Worm (Caenorhabditis elegans) whole organism, L3 larva: ENCODE measurements around the gene cat-2.

Source experiments
- R02D3.7 ChIP-seq: fragments of 150-350 bp; optimal IDR thresholded peaks from 2 replicates; lab custom pipeline; 2014; ENCODE audit warnings: missing biosample characterization, missing genetic modification characterization
- ZK546.5 ChIP-seq: sonication (generic microtip); optimal IDR thresholded peaks from 2 replicates; lab custom pipeline; 2017; ENCODE audit warnings: missing biosample characterization, missing genetic modification characterization
- ama-1 ChIP-seq: fragments of 150-350 bp; optimal IDR thresholded peaks from 2 replicates; lab custom pipeline; 2018
- ceh-16 ChIP-seq: sonication (generic microtip); optimal IDR thresholded peaks from 2 replicates; lab custom pipeline; 2017; ENCODE audit warnings: missing biosample characterization, missing genetic modification characterization
- ceh-28 ChIP-seq: fragments of 150-350 bp; optimal IDR thresholded peaks from 2 replicates; lab custom pipeline; 2014; ENCODE audit warnings: missing biosample characterization, missing genetic modification reagents, missing genetic modification characterization
- ceh-82 ChIP-seq: fragments of 150-350 bp; optimal IDR thresholded peaks from 2 replicates; lab custom pipeline; 2014; ENCODE audit warnings: missing biosample characterization, missing genetic modification characterization
- ceh-9 ChIP-seq: sonication (generic microtip); optimal IDR thresholded peaks from 2 replicates; lab custom pipeline; 2018; ENCODE audit warnings: missing biosample characterization, missing genetic modification characterization
- daf-12 ChIP-seq: fragments of 150-350 bp; optimal IDR thresholded peaks from 2 replicates; lab custom pipeline; 2014; ENCODE audit warnings: missing biosample characterization, missing genetic modification reagents, missing genetic modification characterization
- egl-27 ChIP-seq: sonication (generic microtip); optimal IDR thresholded peaks from 4 replicates; lab custom pipeline; 2017; ENCODE audit warnings: missing biosample characterization, missing genetic modification reagents, missing genetic modification characterization
- egl-5 ChIP-seq: fragments of 150-350 bp; optimal IDR thresholded peaks from 2 replicates; lab custom pipeline; 2017; ENCODE audit warnings: missing biosample characterization, missing genetic modification reagents, missing genetic modification characterization, inconsistent platforms
- elt-1 ChIP-seq: fragments of 150-350 bp; optimal IDR thresholded peaks from 2 replicates; lab custom pipeline; 2014; ENCODE audit warnings: missing biosample characterization, missing genetic modification characterization
- elt-2 ChIP-seq: sonication (generic microtip); optimal IDR thresholded peaks from 2 replicates; lab custom pipeline; 2016; ENCODE audit warnings: missing genetic modification reagents, mild to moderate bottlenecking, missing genetic modification characterization, missing compliant biosample characterization
- elt-3 ChIP-seq, 3 experiments: fragments of 150-350 bp in 1 of 3; sonication (generic microtip) in 2 of 3; optimal IDR thresholded peaks; 2 replicates in 2 of 3; 4 replicates in 1 of 3; lab custom pipeline; 2014 to 2017; ENCODE audit warnings: missing biosample characterization in 3 of 3, missing genetic modification characterization in 3 of 3
- eor-1 ChIP-seq, 2 experiments: fragments of 150-350 bp; optimal IDR thresholded peaks; 2 replicates each; lab custom pipeline; 2014 to 2018; ENCODE audit warnings: missing biosample characterization in 2 of 2, missing genetic modification characterization in 2 of 2
- fkh-10 ChIP-seq: sonication (generic microtip); optimal IDR thresholded peaks from 2 replicates; lab custom pipeline; 2017; ENCODE audit warnings: missing biosample characterization, missing genetic modification reagents, missing genetic modification characterization
- fkh-2 ChIP-seq: fragments of 150-350 bp; optimal IDR thresholded peaks from 2 replicates; lab custom pipeline; 2014; ENCODE audit warnings: missing biosample characterization, missing genetic modification reagents, missing genetic modification characterization
- fos-1 ChIP-seq: fragments of 150-350 bp; optimal IDR thresholded peaks from 2 replicates; lab custom pipeline; 2014; ENCODE audit warnings: missing biosample characterization, missing genetic modification characterization
- hmg-11 ChIP-seq: sonication (generic microtip); optimal IDR thresholded peaks from 2 replicates; lab custom pipeline; 2016; ENCODE audit warnings: missing genetic modification characterization, missing compliant biosample characterization
- jun-1 ChIP-seq: fragments of 150-350 bp; optimal IDR thresholded peaks from 2 replicates; lab custom pipeline; 2014; ENCODE audit warnings: missing biosample characterization, missing genetic modification reagents, missing genetic modification characterization
- lin-15B ChIP-seq: fragments of 150-350 bp; optimal IDR thresholded peaks from 2 replicates; lab custom pipeline; 2014; ENCODE audit warnings: missing biosample characterization, missing genetic modification characterization
- lin-39 ChIP-seq: fragments of 150-350 bp; optimal IDR thresholded peaks from 2 replicates; lab custom pipeline; 2018; ENCODE audit warnings: missing biosample characterization, missing genetic modification reagents, missing genetic modification characterization
- lsy-12 ChIP-seq: sonication (generic microtip); optimal IDR thresholded peaks from 2 replicates; lab custom pipeline; 2016; ENCODE audit warnings: mild to moderate bottlenecking, missing genetic modification characterization, missing compliant biosample characterization
- mdl-1 ChIP-seq: fragments of 150-350 bp; optimal IDR thresholded peaks from 2 replicates; lab custom pipeline; 2014; ENCODE audit warnings: missing biosample characterization, missing genetic modification characterization
- mml-1 ChIP-seq: fragments of 150-350 bp; sonication (generic microtip); optimal IDR thresholded peaks from 3 replicates; lab custom pipeline; 2014; ENCODE audit warnings: missing biosample characterization, missing genetic modification characterization
- nfya-1 ChIP-seq: sonication (generic microtip); optimal IDR thresholded peaks from 2 replicates; lab custom pipeline; 2017; ENCODE audit warnings: missing genetic modification characterization, mild to moderate bottlenecking, missing compliant biosample characterization, antibody characterized with exemption, moderate library complexity; ENCODE audit not compliant: insufficient read depth
- nhr-11 ChIP-seq: fragments of 150-350 bp; optimal IDR thresholded peaks from 2 replicates; lab custom pipeline; 2014; ENCODE audit warnings: missing biosample characterization, missing genetic modification characterization
- nhr-12 ChIP-seq: fragments of 150-350 bp; optimal IDR thresholded peaks from 2 replicates; lab custom pipeline; 2014; ENCODE audit warnings: missing biosample characterization, missing genetic modification characterization
- nhr-23 ChIP-seq: fragments of 150-350 bp; optimal IDR thresholded peaks from 2 replicates; lab custom pipeline; 2014; ENCODE audit warnings: missing biosample characterization, missing genetic modification reagents, missing genetic modification characterization
- nhr-237 ChIP-seq: fragments of 150-350 bp; optimal IDR thresholded peaks from 2 replicates; lab custom pipeline; 2014; ENCODE audit warnings: missing biosample characterization, missing genetic modification characterization
- nhr-25 ChIP-seq: sonication (generic microtip); optimal IDR thresholded peaks from 2 replicates; lab custom pipeline; 2017; ENCODE audit warnings: missing biosample characterization, missing genetic modification characterization
- nhr-28 ChIP-seq: fragments of 150-350 bp; optimal IDR thresholded peaks from 2 replicates; lab custom pipeline; 2014; ENCODE audit warnings: missing biosample characterization, missing genetic modification characterization
- nhr-43 ChIP-seq: sonication (generic microtip); optimal IDR thresholded peaks from 2 replicates; lab custom pipeline; 2016; ENCODE audit warnings: mild to moderate bottlenecking, missing genetic modification characterization, missing compliant biosample characterization; ENCODE audit not compliant: poor library complexity, severe bottlenecking
- nhr-67 ChIP-seq: fragments of 150-350 bp; optimal IDR thresholded peaks from 2 replicates; lab custom pipeline; 2014; ENCODE audit warnings: missing biosample characterization, missing genetic modification characterization
- nhr-76 ChIP-seq: fragments of 150-350 bp; sonication (generic microtip); optimal IDR thresholded peaks from 5 replicates; lab custom pipeline; 2014; ENCODE audit warnings: missing biosample characterization, missing genetic modification characterization
- nhr-77 ChIP-seq: fragments of 150-350 bp; optimal IDR thresholded peaks from 2 replicates; lab custom pipeline; 2014; ENCODE audit warnings: missing biosample characterization, missing genetic modification characterization
- pha-4 ChIP-seq: fragments of 150-350 bp; optimal IDR thresholded peaks from 2 replicates; lab custom pipeline; 2014; ENCODE audit warnings: missing biosample characterization, missing genetic modification reagents, missing genetic modification characterization
- pqm-1 ChIP-seq: fragments of 150-350 bp; optimal IDR thresholded peaks from 2 replicates; lab custom pipeline; 2017; ENCODE audit warnings: missing biosample characterization, missing genetic modification characterization, inconsistent platforms
- sea-2 ChIP-seq: fragments of 150-350 bp; sonication (generic microtip); optimal IDR thresholded peaks from 4 replicates; lab custom pipeline; 2014; ENCODE audit warnings: missing biosample characterization, missing genetic modification reagents, missing genetic modification characterization
- skn-1 ChIP-seq: fragments of 150-350 bp; optimal IDR thresholded peaks from 2 replicates; lab custom pipeline; 2014; ENCODE audit warnings: missing biosample characterization, missing genetic modification characterization
- snpc-4 ChIP-seq: fragments of 150-350 bp; optimal IDR thresholded peaks from 2 replicates; lab custom pipeline; 2014; ENCODE audit warnings: missing biosample characterization, missing genetic modification characterization
- tbx-2 ChIP-seq: sonication (generic microtip); optimal IDR thresholded peaks from 2 replicates; lab custom pipeline; 2016; ENCODE audit warnings: mild to moderate bottlenecking, missing genetic modification characterization, missing compliant biosample characterization
- unc-39 ChIP-seq: sonication (generic microtip); optimal IDR thresholded peaks from 4 replicates; lab custom pipeline; 2017; ENCODE audit warnings: missing biosample characterization, missing genetic modification characterization
- unc-62 ChIP-seq: fragments of 150-350 bp; sonication (generic microtip); optimal IDR thresholded peaks from 4 replicates; lab custom pipeline; 2014; ENCODE audit warnings: missing biosample characterization, missing genetic modification reagents, missing genetic modification characterization
- zag-1 ChIP-seq: fragments of 150-350 bp; optimal IDR thresholded peaks from 2 replicates; lab custom pipeline; 2014; ENCODE audit warnings: missing biosample characterization, missing genetic modification characterization
- ztf-11 ChIP-seq: fragments of 150-350 bp; optimal IDR thresholded peaks from 2 replicates; lab custom pipeline; 2014; ENCODE audit warnings: missing biosample characterization, missing genetic modification characterization

Gene cat-2

ce11 chrII:282483-282882, 24.9 kb downstream of the cat-2 start, which contains the start of gene trul-1:
TSS of gene trul-1 (minus strand) at chrII:282583.
- no peak for TF ChIP-seq ceh-16 (tag; lab: Kevin White, UChicago)

- TF ChIP-seq elt-2 (tag; lab: Kevin White, UChicago) = no peak
- no peak for TF ChIP-seq ceh-16 (tag; lab: Kevin White, UChicago)
- no peak for TF ChIP-seq fkh-10 (GFP tag; lab: Kevin White, UChicago)
- TF ChIP-seq mdl-1 (tag; lab: Kevin White, UChicago) = no peak
- TF ChIP-seq nhr-76 (tag; lab: Kevin White, UChicago) = no peak
- no peak for TF ChIP-seq fkh-2 (tag; lab: Kevin White, UChicago)
- no peak for TF ChIP-seq zag-1 (tag; lab: Kevin White, UChicago)
- no peak for TF ChIP-seq ZK546.5 (tag; lab: Kevin White, UChicago)
- TF ChIP-seq pqm-1 (tag; lab: Kevin White, UChicago) = no peak
- no peak for TF ChIP-seq nhr-237 (tag; lab: Kevin White, UChicago)
- TF ChIP-seq nhr-12 (tag; lab: Kevin White, UChicago) = no peak
- TF ChIP-seq lin-39 = no peak
- no peak for TF ChIP-seq ztf-11
- no peak for TF ChIP-seq egl-5 (tag; lab: Kevin White, UChicago)
- TF ChIP-seq daf-12 (tag; lab: Kevin White, UChicago) = no peak
These were observed 26.0 kb downstream of the cat-2 start, which contains the start of gene B0432.9 for ce11 chrII:283594-283993. TSS of gene B0432.9 (minus strand) at chrII:283694.

ce11 chrII:285627-286550, 28.3 kb downstream of the cat-2 start, which contains the start of gene B0432.10:
TSS of gene B0432.10 (minus strand) at chrII:286275.
- TF ChIP-seq lsy-12 (tag; lab: Kevin White, UChicago) (peak; percentile 42), ztf-11 (no peak), sea-2 (GFP tag; lab: Kevin White, UChicago) (no peak), nhr-77 (tag; lab: Kevin White, UChicago) (no peak), ama-1 (lab: Kevin White, UChicago) (peak; percentile 40), R02D3.7 (tag; lab: Kevin White, UChicago) (peak; percentile 56), mdl-1 (tag; lab: Kevin White, UChicago) (no peak), egl-27 (tag; lab: Kevin White, UChicago) (no peak), elt-2 (tag; lab: Kevin White, UChicago) (peak; percentile 32), unc-62 (GFP tag; lab: Kevin White, UChicago) (no peak), nhr-43 (no peak), nhr-237 (tag; lab: Kevin White, UChicago) (no peak), mml-1 (tag; lab: Kevin White, UChicago) (no peak), fos-1 (tag; lab: Kevin White, UChicago) (no peak), nhr-67 (tag; lab: Kevin White, UChicago) (no peak), daf-12 (tag; lab: Kevin White, UChicago) (no peak), lin-39 (peak; percentile 26), unc-39 (tag; lab: Kevin White, UChicago) (no peak), fkh-2 (tag; lab: Kevin White, UChicago) (no peak), eor-1 (tag; optimal IDR thresholded peaks at IDR 0.05; lab: Kevin White, UChicago) (no peak), tbx-2 (tag; lab: Kevin White, UChicago) (no peak), elt-1 (no peak), ceh-9 (tag; lab: Kevin White, UChicago) (no peak), skn-1 (tag; lab: Kevin White, UChicago) (peak; percentile 69), jun-1 (tag; lab: Kevin White, UChicago) (no peak), zag-1 (tag; lab: Kevin White, UChicago) (no peak), egl-5 (tag; lab: Kevin White, UChicago) (peak; percentile 58), ceh-16 (tag; lab: Kevin White, UChicago) (no peak), elt-3 (tag; optimal IDR thresholded peaks at IDR 0.05; lab: Kevin White, UChicago) (no peak), ceh-82 (tag; lab: Kevin White, UChicago) (peak; percentile 47), nhr-76 (tag; lab: Kevin White, UChicago) (no peak), nhr-23 (peak; percentile 90), nfya-1 (tag; lab: Kevin White, UChicago) (peak; percentile 88), snpc-4 (tag; lab: Kevin White, UChicago) (peak; percentile 91), nhr-11 (tag; lab: Kevin White, UChicago) (no peak), lin-15B (tag; lab: Kevin White, UChicago) (peak; percentile 92), ZK546.5 (tag; lab: Kevin White, UChicago) (no peak), nhr-12 (tag; lab: Kevin White, UChicago) (no peak), hmg-11 (tag; lab: Kevin White, UChicago) (peak; percentile 18), nhr-28 (tag; lab: Kevin White, UChicago) (no peak), ceh-28 (tag; lab: Kevin White, UChicago) (peak; percentile 18), fkh-10 (GFP tag; lab: Kevin White, UChicago) (peak; percentile 8), pha-4 (tag; lab: Kevin White, UChicago) (peak; percentile 94), nhr-25 (tag; lab: Kevin White, UChicago) (peak; percentile 57)
